Fruit fly (Drosophila melanogaster) whole organism, embryonic: Measurements from ENCODE around the gene por.

Experiments
- CG10147 ChIP-seq: fragments of 200-800 bp; sonication (Bioruptor generic); optimal IDR thresholded peaks from 2 replicates; lab custom pipeline; 2019; ENCODE audit warnings: missing biosample characterization, mild to moderate bottlenecking, missing genetic modification characterization, moderate library complexity
- CG10565 ChIP-seq: fragments of 200-800 bp; sonication (Bioruptor generic); optimal IDR thresholded peaks from 3 replicates; lab custom pipeline; 2016; ENCODE audit warnings: missing biosample characterization, mild to moderate bottlenecking, missing genetic modification characterization
- CG12391 ChIP-seq: fragments of 200-800 bp; sonication (Bioruptor generic); optimal IDR thresholded peaks from 3 replicates; lab custom pipeline; 2018; ENCODE audit warnings: missing biosample characterization, mild to moderate bottlenecking, missing genetic modification characterization, moderate library complexity
- CG13296 ChIP-seq: fragments of 200-800 bp; sonication (Bioruptor generic); optimal IDR thresholded peaks from 3 replicates; lab custom pipeline; 2018; ENCODE audit warnings: missing biosample characterization, mild to moderate bottlenecking, missing genetic modification characterization
- CG15011 ChIP-seq: fragments of 200-800 bp; sonication (Bioruptor generic); optimal IDR thresholded peaks from 3 replicates; lab custom pipeline; 2018; ENCODE audit warnings: missing biosample characterization, mild to moderate bottlenecking, missing genetic modification characterization
- CG17186 ChIP-seq: fragments of 200-800 bp; sonication (Bioruptor generic); optimal IDR thresholded peaks from 3 replicates; lab custom pipeline; 2017; ENCODE audit warnings: missing biosample characterization, missing genetic modification reagents, missing genetic modification characterization
- CG17829 ChIP-seq: fragments of 200-800 bp; optimal IDR thresholded peaks from 2 replicates; lab custom pipeline; 2019; ENCODE audit warnings: missing biosample characterization, mild to moderate bottlenecking, missing genetic modification characterization, moderate library complexity
- CG2875 ChIP-seq: fragments of 200-800 bp; sonication (Bioruptor generic); optimal IDR thresholded peaks from 2 replicates; lab custom pipeline; 2017; ENCODE audit warnings: missing biosample characterization, mild to moderate bottlenecking, missing genetic modification characterization, missing genetic modification reagents
- CG30403 ChIP-seq: fragments of 200-800 bp; sonication (Bioruptor generic); optimal IDR thresholded peaks from 3 replicates; lab custom pipeline; 2016; ENCODE audit warnings: missing biosample characterization, missing genetic modification characterization
- CG3163 ChIP-seq: fragments of 200-800 bp; sonication (Bioruptor generic); optimal IDR thresholded peaks from 3 replicates; lab custom pipeline; 2016; ENCODE audit warnings: missing biosample characterization, missing genetic modification characterization
- CG3726 ChIP-seq: fragments of 200-800 bp; sonication (Bioruptor generic); IDR thresholded peaks from 3 replicates; pipeline ENCODE4, ENCODE4 v1.3.6; 2022; ENCODE audit warnings: missing biosample characterization, missing genetic modification characterization
- CG4404 ChIP-seq: fragments of 200-800 bp; sonication (Bioruptor generic); IDR thresholded peaks from 2 replicates; pipeline ENCODE4 v1.3.6; 2022; ENCODE audit warnings: missing biosample characterization, missing genetic modification characterization
- CG4707 ChIP-seq: fragments of 200-800 bp; sonication (Bioruptor generic); optimal IDR thresholded peaks from 2 replicates; lab custom pipeline; 2018; ENCODE audit warnings: missing biosample characterization, mild to moderate bottlenecking, missing genetic modification characterization, moderate library complexity
- CG6272 ChIP-seq: fragments of 200-800 bp; sonication (Bioruptor generic); IDR thresholded peaks from 2 replicates; pipeline ENCODE4 v1.3.6; 2022; ENCODE audit warnings: missing biosample characterization, missing genetic modification characterization
- CG7271 ChIP-seq: fragments of 200-800 bp; sonication (Bioruptor generic); optimal IDR thresholded peaks from 2 replicates; lab custom pipeline; 2018; ENCODE audit warnings: missing biosample characterization, mild to moderate bottlenecking, missing genetic modification characterization, moderate library complexity
- CG9817 ChIP-seq: fragments of 200-800 bp; sonication (Bioruptor generic); optimal IDR thresholded peaks from 2 replicates; lab custom pipeline; 2018; ENCODE audit warnings: missing biosample characterization, mild to moderate bottlenecking, missing genetic modification characterization, moderate library complexity
- D ChIP-seq, 2 experiments: fragments of 200-800 bp in 1 of 2; fragments of >200 bp in 1 of 2; sonication (Bioruptor generic) in 1 of 2; optimal IDR thresholded peaks; 2 replicates in 1 of 2; 3 replicates in 1 of 2; lab custom pipeline; 2017; ENCODE audit warnings: mild to moderate bottlenecking in 1 of 2, missing biosample characterization in 1 of 2, missing genetic modification characterization in 1 of 2, missing genetic modification reagents in 1 of 2
- D19A ChIP-seq: fragments of 200-800 bp; optimal IDR thresholded peaks from 3 replicates; lab custom pipeline; 2019; ENCODE audit warnings: missing biosample characterization, mild to moderate bottlenecking, missing genetic modification characterization, moderate library complexity
- Dfd ChIP-seq, 2 experiments: fragments of >200 bp; optimal IDR thresholded peaks; 2 replicates each; lab custom pipeline; 2017; ENCODE audit warnings: missing biosample characterization in 2 of 2, missing genetic modification characterization in 2 of 2
- Fer2 ChIP-seq: fragments of 200-800 bp; sonication (Bioruptor generic); optimal IDR thresholded peaks from 2 replicates; lab custom pipeline; 2018; ENCODE audit warnings: missing biosample characterization, mild to moderate bottlenecking, missing genetic modification characterization, moderate library complexity
- Hand ChIP-seq: fragments of 200-800 bp; sonication (Bioruptor generic); optimal IDR thresholded peaks from 2 replicates; lab custom pipeline; 2017; ENCODE audit warnings: mild to moderate bottlenecking, missing biosample characterization, missing genetic modification reagents, missing genetic modification characterization
- Kr ChIP-seq: fragments of 200-800 bp; sonication (Bioruptor generic); optimal IDR thresholded peaks from 2 replicates; lab custom pipeline; 2017; ENCODE audit warnings: missing biosample characterization, mild to moderate bottlenecking, missing genetic modification characterization
- Med ChIP-seq: fragments of 200-800 bp; sonication (Bioruptor generic); peaks from one replicate; lab custom pipeline; 2016; ENCODE audit warnings: missing biosample characterization, missing genetic modification characterization, mild to moderate bottlenecking, inconsistent platforms, moderate library complexity
- Neu2 ChIP-seq: fragments of 200-800 bp; sonication (Bioruptor generic); optimal IDR thresholded peaks from 3 replicates; lab custom pipeline; 2016; ENCODE audit warnings: missing biosample characterization, missing genetic modification characterization, borderline replicate concordance
- Oaz ChIP-seq: fragments of 200-800 bp; sonication (Bioruptor generic); IDR thresholded peaks from 2 replicates; pipeline ENCODE4 v1.3.6; 2022; ENCODE audit warnings: missing biosample characterization, missing genetic modification characterization
- Oli ChIP-seq: fragments of 200-800 bp; sonication (Bioruptor generic); optimal IDR thresholded peaks from 2 replicates; lab custom pipeline; 2018; ENCODE audit warnings: missing biosample characterization, mild to moderate bottlenecking, missing genetic modification characterization, moderate library complexity
- Pdp1 ChIP-seq, 2 experiments: fragments of 200-800 bp; sonication (Bioruptor generic); optimal IDR thresholded peaks; 3 replicates each; lab custom pipeline; 2016; ENCODE audit warnings: missing biosample characterization in 2 of 2, missing genetic modification characterization in 2 of 2, mild to moderate bottlenecking in 1 of 2, moderate library complexity in 1 of 2
- Ssrp ChIP-seq: fragments of 200-800 bp; sonication (Bioruptor generic); optimal IDR thresholded peaks from 2 replicates; lab custom pipeline; 2018; ENCODE audit warnings: missing biosample characterization, mild to moderate bottlenecking, missing genetic modification characterization, moderate library complexity
- YL-1 ChIP-seq: fragments of 200-800 bp; sonication (Bioruptor generic); optimal IDR thresholded peaks from 3 replicates; lab custom pipeline; 2017; ENCODE audit warnings: missing biosample characterization, mild to moderate bottlenecking, missing genetic modification characterization
- aop ChIP-seq: fragments of 200-800 bp; sonication (Bioruptor generic); IDR thresholded peaks from 2 replicates; pipeline ENCODE4 v1.3.6; 2022; ENCODE audit warnings: missing biosample characterization, missing genetic modification characterization
- dmrt99B ChIP-seq: fragments of 200-800 bp; sonication (Bioruptor generic); optimal IDR thresholded peaks from 2 replicates; lab custom pipeline; 2018; ENCODE audit warnings: missing biosample characterization, mild to moderate bottlenecking, missing genetic modification characterization, moderate library complexity
- dysf ChIP-seq: fragments of 200-800 bp; sonication (Bioruptor generic); IDR thresholded peaks from 3 replicates; pipeline ENCODE4 v1.3.6; 2022; ENCODE audit warnings: missing biosample characterization, missing genetic modification characterization
- fd96Cb ChIP-seq: fragments of 200-800 bp; sonication (Bioruptor generic); optimal IDR thresholded peaks from 2 replicates; lab custom pipeline; 2018; ENCODE audit warnings: missing biosample characterization, mild to moderate bottlenecking, missing genetic modification characterization, moderate library complexity
- gem ChIP-seq: fragments of 200-800 bp; sonication (Bioruptor generic); optimal IDR thresholded peaks from 2 replicates; lab custom pipeline; 2019; ENCODE audit warnings: missing biosample characterization, mild to moderate bottlenecking, missing genetic modification characterization, moderate library complexity
- h ChIP-seq: fragments of >200 bp; optimal IDR thresholded peaks from 2 replicates; lab custom pipeline; 2017
- jing ChIP-seq: fragments of 200-800 bp; sonication (Bioruptor generic); optimal IDR thresholded peaks from 2 replicates; lab custom pipeline; 2018; ENCODE audit warnings: missing biosample characterization, mild to moderate bottlenecking, missing genetic modification characterization
- lab ChIP-seq: fragments of 200-800 bp; sonication (Bioruptor generic); optimal IDR thresholded peaks from 3 replicates; lab custom pipeline; 2017; ENCODE audit warnings: missing biosample characterization, missing genetic modification characterization, mild to moderate bottlenecking, moderate library complexity, missing genetic modification reagents
- nmo ChIP-seq: fragments of 200-800 bp; sonication (Bioruptor generic); optimal IDR thresholded peaks from 2 replicates; lab custom pipeline; 2018; ENCODE audit warnings: missing biosample characterization, mild to moderate bottlenecking, missing genetic modification characterization, moderate library complexity
- nom ChIP-seq: fragments of 200-800 bp; sonication (Bioruptor generic); optimal IDR thresholded peaks from 2 replicates; lab custom pipeline; 2017; ENCODE audit warnings: missing biosample characterization, missing genetic modification characterization, mild to moderate bottlenecking, moderate library complexity, missing genetic modification reagents
- psq ChIP-seq: fragments of 200-800 bp; sonication (Bioruptor generic); optimal IDR thresholded peaks from 2 replicates; lab custom pipeline; 2017; ENCODE audit warnings: missing biosample characterization, missing genetic modification characterization
- row ChIP-seq: fragments of 200-800 bp; sonication (Bioruptor generic); IDR thresholded peaks from 3 replicates; pipeline ENCODE4 v1.3.6; 2022; ENCODE audit warnings: missing biosample characterization, missing genetic modification characterization
- so ChIP-seq: fragments of 200-800 bp; sonication (Bioruptor generic); IDR thresholded peaks from 3 replicates; pipeline ENCODE4 v1.3.6; 2022; ENCODE audit warnings: missing biosample characterization, missing genetic modification characterization
- ssp ChIP-seq: fragments of 200-800 bp; sonication (Bioruptor generic); IDR thresholded peaks from 2 replicates; pipeline ENCODE4 v1.3.6; 2022; ENCODE audit warnings: missing biosample characterization, missing genetic modification characterization
- stc ChIP-seq: fragments of 200-800 bp; sonication (Bioruptor generic); IDR thresholded peaks from 2 replicates; pipeline ENCODE4 v1.3.6; 2022; ENCODE audit warnings: missing biosample characterization, missing genetic modification characterization
- ttk ChIP-seq: fragments of 200-800 bp; sonication (Bioruptor generic); IDR thresholded peaks from 2 replicates; pipeline ENCODE4 v2.1.2; 2022; ENCODE audit warnings: missing biosample characterization, missing genetic modification characterization
- unpg ChIP-seq: fragments of 200-800 bp; sonication (Bioruptor generic); optimal IDR thresholded peaks from 3 replicates; lab custom pipeline; 2018; ENCODE audit warnings: missing biosample characterization, mild to moderate bottlenecking, missing genetic modification characterization, moderate library complexity
- vfl ChIP-seq: fragments of 200-800 bp; sonication (Bioruptor generic); optimal IDR thresholded peaks from 2 replicates; lab custom pipeline; 2016; ENCODE audit warnings: missing biosample characterization, missing genetic modification characterization
- zfh2 ChIP-seq: fragments of 200-800 bp; sonication (Bioruptor generic); optimal IDR thresholded peaks from 2 replicates; lab custom pipeline; 2016; ENCODE audit warnings: missing biosample characterization, missing genetic modification characterization

The por gene

dm6 chrX:18367806-18368643, 11.6 kb downstream of the por start:
- TF ChIP-seq CG6272 (GFP tag; lab: Robert Waterston, UW) (peak; percentile 51), CG17186 (GFP tag; lab: Kevin White, UChicago) (no peak), CG30403 (peak; percentile 63), CG7271 (tag; lab: Kevin White, UChicago) (no peak), fd96Cb (tag; lab: Kevin White, UChicago) (peak; percentile 25), dysf (GFP tag; lab: Robert Waterston, UW) (peak; percentile 82), Oaz (GFP tag; lab: Robert Waterston, UW) (peak; percentile 73), vfl (peak; percentile 60), lab (GFP tag; lab: Kevin White, UChicago) (peak; percentile 90), Kr (GFP tag; lab: Kevin White, UChicago) (no peak), nom (GFP tag; lab: Kevin White, UChicago) (no peak), dmrt99B (tag; lab: Kevin White, UChicago) (peak; percentile 69), CG3163 (GFP tag; lab: Kevin White, UChicago) (peak; percentile 48), ssp (GFP tag; lab: Robert Waterston, UW) (peak; percentile 56; the same call in 1 of the 2 replicates), CG10147 (GFP tag; lab: Kevin White, UChicago) (peak; percentile 10), D19A (tag; lab: Kevin White, UChicago) (no peak), CG4707 (peak; percentile 59), Ssrp (peak; percentile 23), Oli (tag; lab: Kevin White, UChicago) (peak; percentile 9), zfh2 (GFP tag; lab: Kevin White, UChicago) (peak; percentile 85), row (peak; percentile 87), CG13296 (GFP tag; lab: Kevin White, UChicago) (peak; percentile 67), Hand (GFP tag; lab: Kevin White, UChicago) (peak; percentile 82), CG17829 (tag; lab: Kevin White, UChicago) (peak; percentile 39), Neu2 (no peak), h (lab: Kevin White, UChicago) (no peak), Pdp1 (GFP tag; optimal IDR thresholded peaks at IDR 0.05; lab: Kevin White, UChicago) (peak; percentile 73 to 82), psq (no peak), Fer2 (tag; lab: Kevin White, UChicago) (peak; percentile 13), gem (tag; lab: Kevin White, UChicago) (peak; percentile 58), Dfd (GFP tag; optimal IDR thresholded peaks at IDR 0.05; lab: Kevin White, UChicago) (no peak), unpg (GFP tag; lab: Kevin White, UChicago) (peak; percentile 61), Med (GFP tag; lab: Kevin White, UChicago) (peak; percentile 96), CG4404 (peak; percentile 55), YL-1 (GFP tag; lab: Kevin White, UChicago) (no peak), CG15011 (GFP tag; lab: Kevin White, UChicago) (peak; percentile 37), ttk (GFP tag; lab: Robert Waterston, UW) (peak; percentile 64), CG3726 (0 out of 3 replicates have a peak, but pooled peaks have one; percentile 59), CG2875 (GFP tag; lab: Kevin White, UChicago) (peak; percentile 44), nmo (peak; percentile 48), aop (GFP tag; lab: Robert Waterston, UW) (0 out of 2 replicates have a peak, but pooled peaks have one; percentile 63), CG9817 (tag; lab: Kevin White, UChicago) (peak; percentile 67), stc (GFP tag; lab: Robert Waterston, UW) (peak; percentile 73), CG12391 (tag; lab: Kevin White, UChicago) (peak; percentile 51), CG10565 (GFP tag; lab: Kevin White, UChicago) (no peak), so (GFP tag; lab: Robert Waterston, UW) (peak; percentile 62), jing (peak; percentile 37), D (optimal IDR thresholded peaks at IDR 0.05; lab: Kevin White, UChicago) (no peak), D (GFP tag; optimal IDR thresholded peaks at IDR 0.05; lab: Kevin White, UChicago) (peak; percentile 46)
